Fruit fly (Drosophila melanogaster): ENCODE results near the gene CG14210.

Gene CG14210

dm6 chrX:19606558-19606957, 9.4 kb upstream of the CG14210 start (continued):
- no peak for TF ChIP-seq tll (GFP tag; optimal IDR thresholded peaks at IDR 0.05)

- TF ChIP-seq Med (GFP tag) (peak; percentile 42), CG4820 (GFP tag; optimal IDR thresholded peaks at IDR 0.05) (no peak), Deaf1 (tag; optimal IDR thresholded peaks at IDR 0.05) (no peak), CG8388 (GFP tag; optimal IDR thresholded peaks at IDR 0.05) (peak; percentile 70), ci (GFP tag; IDR thresholded peaks at IDR 0.05) (0 out of 3 replicates have a peak, but pooled peaks have one; percentile 18), CG15514 (GFP tag; optimal IDR thresholded peaks at IDR 0.05) (peak; percentile 8), Hr78 (GFP tag; optimal IDR thresholded peaks at IDR 0.05) (peak in 1 of 2 experiments; percentile 93), row (GFP tag; IDR thresholded peaks at IDR 0.05) (0 out of 3 replicates have a peak, but pooled peaks have one; percentile 17)
Observed at dm6 chrX:19606971-19607370, 9.0 kb upstream of the CG14210 start.

dm6 chrX:19608042-19608609, 7.9 kb upstream of the CG14210 start:
- TF ChIP-seq MTF-1 (GFP tag; optimal IDR thresholded peaks at IDR 0.05; ENCODE audit: borderline replicate concordance) (no peak), Rx (GFP tag; IDR thresholded peaks at IDR 0.05) (no peak), Doc3 (GFP tag; IDR thresholded peaks at IDR 0.05; ENCODE audit: partially characterized antibody) (peak; percentile 42; the same call in 1 of the 3 replicates), Opbp (GFP tag; IDR thresholded peaks at IDR 0.05; ENCODE audit: partially characterized antibody) (peak; percentile 55; the same call in 2 of the 3 replicates), ap (GFP tag; IDR thresholded peaks at IDR 0.05) (no peak), ken (GFP tag; IDR thresholded peaks at IDR 0.05) (no peak), Mad (GFP tag; optimal IDR thresholded peaks at IDR 0.05) (no peak), rib (GFP tag; IDR thresholded peaks at IDR 0.05) (no peak), Spps (tag; optimal IDR thresholded peaks at IDR 0.05) (no peak), CG17802 (tag; optimal IDR thresholded peaks at IDR 0.05) (no peak), PHDP (tag; optimal IDR thresholded peaks at IDR 0.05) (no peak), Hr39 (optimal IDR thresholded peaks at IDR 0.05) (no peak), CG34376 (GFP tag; optimal IDR thresholded peaks at IDR 0.05) (peak; percentile 86), CG7987 (GFP tag; optimal IDR thresholded peaks at IDR 0.05) (no peak), CG7745 (tag; optimal IDR thresholded peaks at IDR 0.05) (no peak), hkb (optimal IDR thresholded peaks at IDR 0.05) (no peak), hkb (GFP tag; IDR thresholded peaks at IDR 0.05) (no peak), CG17361 (GFP tag; IDR thresholded peaks at IDR 0.05) (no peak), Rfx (GFP tag; IDR thresholded peaks at IDR 0.05) (0 out of 2 replicates have a peak, but pooled peaks have one; percentile 3), fd3F (GFP tag; optimal IDR thresholded peaks at IDR 0.05) (no peak), unc-4 (GFP tag; IDR thresholded peaks at IDR 0.05; ENCODE audit: partially characterized antibody) (peak; percentile 32), pzg (GFP tag; optimal IDR thresholded peaks at IDR 0.05) (no peak), tup (GFP tag; optimal IDR thresholded peaks at IDR 0.05) (no peak), wor (GFP tag; IDR thresholded peaks at IDR 0.05) (no peak), ara (GFP tag; IDR thresholded peaks at IDR 0.05) (no peak), Awh (GFP tag; IDR thresholded peaks at IDR 0.05) (peak; percentile 72), CG3163 (GFP tag; optimal IDR thresholded peaks at IDR 0.05) (no peak), CG4707 (GFP tag; optimal IDR thresholded peaks at IDR 0.05) (no peak), CG8281 (tag; optimal IDR thresholded peaks at IDR 0.05) (no peak), CG15601 (tag; optimal IDR thresholded peaks at IDR 0.05) (peak; percentile 56), yki (optimal IDR thresholded peaks at IDR 0.05) (no peak), ems (GFP tag; optimal IDR thresholded peaks at IDR 0.05) (no peak), Sox102F (GFP tag; optimal IDR thresholded peaks at IDR 0.05) (no peak), CG6175 (GFP tag; IDR thresholded peaks at IDR 0.05) (no peak), D19A (tag; optimal IDR thresholded peaks at IDR 0.05) (no peak), CG4424 (GFP tag; optimal IDR thresholded peaks at IDR 0.05) (no peak), CG7357 (GFP tag; IDR thresholded peaks at IDR 0.05) (no peak), aop (GFP tag; IDR thresholded peaks at IDR 0.05) (no peak), stc (GFP tag; IDR thresholded peaks at IDR 0.05) (no peak; the same call in 1 of the 2 replicates)

Measured in whole organism, embryonic.